Fruit fly (Drosophila melanogaster): ENCODE data around the gene CG8087.

dm6 chr3R:14590753-14591535 is 26.3 kb upstream of the CG8087 start:
- TF ChIP-seq fd96Ca (GFP tag; IDR thresholded peaks at IDR 0.05) (no peak), rn (GFP tag; IDR thresholded peaks at IDR 0.05) (no peak), Ets98B (GFP tag; IDR thresholded peaks at IDR 0.05) (no peak), CG17806 (tag; optimal IDR thresholded peaks at IDR 0.05) (peak; percentile 71), CG4496 (GFP tag; IDR thresholded peaks at IDR 0.05) (peak; percentile 57; the same call in 2 of the 3 replicates), CG8159 (tag; optimal IDR thresholded peaks at IDR 0.05) (peak; percentile 83), Pif1A (GFP tag; optimal IDR thresholded peaks at IDR 0.05) (peak; percentile 36), D1 (tag; optimal IDR thresholded peaks at IDR 0.05) (peak; percentile 10), CG15710 (tag; optimal IDR thresholded peaks at IDR 0.05) (peak; percentile 77), gl (tag; optimal IDR thresholded peaks at IDR 0.05) (no peak), CG32121 (GFP tag; IDR thresholded peaks at IDR 0.05) (no peak), EcR (GFP tag; optimal IDR thresholded peaks at IDR 0.05) (no peak)

All from whole organism, pupa.